Worm (Caenorhabditis elegans): Measurements from ENCODE around the gene ctf-18.
A peak's percentile ranks its signal among the peaks of the same experiment; 100 is the strongest.

ctf-18 gene

ce11 chrIV:10085401-10086187 is 40.9 kb downstream of the ctf-18 start, which contains the start of the genes col-2 and ndc-80 (continued):
- TF ChIP-seq swsn-7 (tag; optimal IDR thresholded peaks at IDR 0.05) (peak; percentile 51), hpl-2 (GFP tag; optimal IDR thresholded peaks at IDR 0.05) (no peak), elt-2 (tag; optimal IDR thresholded peaks at IDR 0.05) (no peak), fos-1 (tag; optimal IDR thresholded peaks at IDR 0.05) (peak; percentile 67), C16A3.4 (tag; optimal IDR thresholded peaks at IDR 0.05) (peak; percentile 93), ceh-88 (GFP tag; IDR thresholded peaks at IDR 0.05) (no peak; the same call in 1 of the 2 replicates), egl-13 (tag; optimal IDR thresholded peaks at IDR 0.05) (no peak), vab-15 (tag; optimal IDR thresholded peaks at IDR 0.05) (peak; percentile 92), mef-2 (tag; optimal IDR thresholded peaks at IDR 0.05) (no peak), unc-86 (tag; optimal IDR thresholded peaks at IDR 0.05) (peak; percentile 38), lir-3 (tag; optimal IDR thresholded peaks at IDR 0.05; ENCODE audit: poor library complexity) (peak; percentile 77), tbx-2 (tag; optimal IDR thresholded peaks at IDR 0.05) (peak; percentile 61), hlh-17 (GFP tag; optimal IDR thresholded peaks at IDR 0.05; ENCODE audit: borderline replicate concordance) (no peak), unc-130 (tag; optimal IDR thresholded peaks at IDR 0.05) (no peak), xbp-1 (tag; optimal IDR thresholded peaks at IDR 0.05) (peak; percentile 71), F16B12.6 (tag; optimal IDR thresholded peaks at IDR 0.05) (peak; percentile 58), sox-4 (tag; optimal IDR thresholded peaks at IDR 0.05) (no peak), nhr-28 (tag; optimal IDR thresholded peaks at IDR 0.05) (no peak), fkh-10 (GFP tag; optimal IDR thresholded peaks at IDR 0.05) (no peak), lin-14 (GFP tag; optimal IDR thresholded peaks at IDR 0.05) (peak; percentile 79), mab-9 (GFP tag; IDR thresholded peaks at IDR 0.05) (no peak), dpl-1 (GFP tag; optimal IDR thresholded peaks at IDR 0.05) (peak; percentile 88 to 92 (median 89)), ceh-82 (tag; optimal IDR thresholded peaks at IDR 0.05) (peak in 2 of 3 experiments; percentile 36 to 80), pag-3 (tag; optimal IDR thresholded peaks at IDR 0.05; ENCODE audit: borderline replicate concordance, insufficient read depth) (no peak), lsy-2 (tag; optimal IDR thresholded peaks at IDR 0.05) (peak; percentile 69 to 92), pax-3 (tag; optimal IDR thresholded peaks at IDR 0.05) (peak; percentile 52), efl-1 (optimal IDR thresholded peaks at IDR 0.05) (peak; percentile 91 to 94), efl-1 (GFP tag; optimal IDR thresholded peaks at IDR 0.05 in 1 of 2) (peak; percentile 88 to 99), unc-98 (GFP tag; IDR thresholded peaks at IDR 0.05) (no peak), hlh-4 (tag; optimal IDR thresholded peaks at IDR 0.05) (no peak), fkh-4 (tag; optimal IDR thresholded peaks at IDR 0.05; ENCODE audit: borderline replicate concordance) (no peak), sptf-1 (tag; optimal IDR thresholded peaks at IDR 0.05) (no peak), ama-1 (optimal IDR thresholded peaks at IDR 0.05) (no peak), nhr-12 (tag; optimal IDR thresholded peaks at IDR 0.05) (no peak), ztf-11 (tag; optimal IDR thresholded peaks at IDR 0.05) (peak in 1 of 2 experiments; percentile 17), efl-3 (GFP tag; optimal IDR thresholded peaks at IDR 0.05) (no peak), zag-1 (tag; optimal IDR thresholded peaks at IDR 0.05) (no peak), mdl-1 (tag; optimal IDR thresholded peaks at IDR 0.05) (peak in 1 of 2 experiments; percentile 59)

DNA sequence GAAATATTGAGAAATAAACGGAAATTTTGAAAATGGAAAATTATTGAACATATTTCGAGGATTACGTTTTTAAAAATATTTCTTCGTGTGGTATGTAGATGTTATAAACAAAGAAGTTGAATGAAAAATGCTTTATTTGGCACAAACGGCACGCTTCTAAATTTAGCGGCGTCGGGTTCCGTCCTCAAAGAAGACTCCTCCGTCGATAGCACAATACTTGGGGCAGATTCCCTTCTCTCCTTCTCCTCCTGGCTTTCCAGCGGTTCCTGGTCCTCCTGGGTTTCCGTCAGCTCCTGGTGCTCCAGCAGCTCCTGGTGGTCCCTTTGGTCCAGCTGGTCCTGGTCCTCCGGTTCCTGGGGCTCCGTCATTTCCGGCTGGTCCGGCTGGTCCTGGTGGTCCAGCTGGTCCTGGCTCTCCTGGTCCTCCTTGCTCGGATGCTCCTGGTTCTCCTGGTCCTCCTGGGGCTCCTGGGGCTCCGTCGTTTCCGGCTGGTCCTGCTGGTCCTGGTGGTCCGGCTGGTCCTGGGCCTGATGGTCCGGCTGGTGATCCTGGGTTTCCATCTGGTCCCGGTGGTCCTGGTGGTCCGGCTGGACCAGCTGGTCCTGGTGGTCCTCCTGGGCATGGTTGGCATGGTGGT is 42.0 kb downstream of the ctf-18 start, which contains the start of gene W01B6.8:
Gene W01B6.8 (minus strand): TSS at position 51 of the 637 bp plus-strand sequence.
- TF ChIP-seq efl-1 (optimal IDR thresholded peaks at IDR 0.05) (no peak), efl-1 (GFP tag; optimal IDR thresholded peaks at IDR 0.05 in 1 of 2) (peak in 1 of 2 experiments; percentile 81), elt-2 (tag; optimal IDR thresholded peaks at IDR 0.05) (no peak), ceh-8 (GFP tag; optimal IDR thresholded peaks at IDR 0.05) (peak; percentile 83), ama-1 (optimal IDR thresholded peaks at IDR 0.05) (no peak), mdl-1 (tag; optimal IDR thresholded peaks at IDR 0.05) (no peak), lin-14 (GFP tag; optimal IDR thresholded peaks at IDR 0.05) (no peak), nhr-20 (tag; optimal IDR thresholded peaks at IDR 0.05) (no peak), ceh-82 (tag; optimal IDR thresholded peaks at IDR 0.05) (no peak)
